Worm (Caenorhabditis elegans) whole organism, L3 larva: Measurements from ENCODE around the gene T21B10.4.

ENCODE experiments used
- R02D3.7 ChIP-seq: fragments of 150-350 bp; optimal IDR thresholded peaks from 2 replicates; lab custom pipeline; 2014; ENCODE audit warnings: missing biosample characterization, missing genetic modification characterization
- ZK546.5 ChIP-seq: sonication (generic microtip); optimal IDR thresholded peaks from 2 replicates; lab custom pipeline; 2017; ENCODE audit warnings: missing biosample characterization, missing genetic modification characterization
- aly-2 ChIP-seq: fragments of 150-350 bp; optimal IDR thresholded peaks from 2 replicates; lab custom pipeline; 2014; ENCODE audit warnings: missing biosample characterization, missing genetic modification characterization
- ama-1 ChIP-seq: fragments of 150-350 bp; optimal IDR thresholded peaks from 2 replicates; lab custom pipeline; 2018
- ceh-28 ChIP-seq: fragments of 150-350 bp; optimal IDR thresholded peaks from 2 replicates; lab custom pipeline; 2014; ENCODE audit warnings: missing biosample characterization, missing genetic modification reagents, missing genetic modification characterization
- ceh-82 ChIP-seq: fragments of 150-350 bp; optimal IDR thresholded peaks from 2 replicates; lab custom pipeline; 2014; ENCODE audit warnings: missing biosample characterization, missing genetic modification characterization
- ceh-9 ChIP-seq: sonication (generic microtip); optimal IDR thresholded peaks from 2 replicates; lab custom pipeline; 2018; ENCODE audit warnings: missing biosample characterization, missing genetic modification characterization
- daf-12 ChIP-seq: fragments of 150-350 bp; optimal IDR thresholded peaks from 2 replicates; lab custom pipeline; 2014; ENCODE audit warnings: missing biosample characterization, missing genetic modification reagents, missing genetic modification characterization
- egl-27 ChIP-seq: sonication (generic microtip); optimal IDR thresholded peaks from 4 replicates; lab custom pipeline; 2017; ENCODE audit warnings: missing biosample characterization, missing genetic modification reagents, missing genetic modification characterization
- egl-5 ChIP-seq: fragments of 150-350 bp; optimal IDR thresholded peaks from 2 replicates; lab custom pipeline; 2017; ENCODE audit warnings: missing biosample characterization, missing genetic modification reagents, missing genetic modification characterization, inconsistent platforms
- elt-1 ChIP-seq: fragments of 150-350 bp; optimal IDR thresholded peaks from 2 replicates; lab custom pipeline; 2014; ENCODE audit warnings: missing biosample characterization, missing genetic modification characterization
- elt-2 ChIP-seq: sonication (generic microtip); optimal IDR thresholded peaks from 2 replicates; lab custom pipeline; 2016; ENCODE audit warnings: missing genetic modification reagents, mild to moderate bottlenecking, missing genetic modification characterization, missing compliant biosample characterization
- eor-1 ChIP-seq, 2 experiments: fragments of 150-350 bp; optimal IDR thresholded peaks; 2 replicates each; lab custom pipeline; 2014 to 2018; ENCODE audit warnings: missing biosample characterization in 2 of 2, missing genetic modification characterization in 2 of 2
- fos-1 ChIP-seq: fragments of 150-350 bp; optimal IDR thresholded peaks from 2 replicates; lab custom pipeline; 2014; ENCODE audit warnings: missing biosample characterization, missing genetic modification characterization
- hmg-11 ChIP-seq: sonication (generic microtip); optimal IDR thresholded peaks from 2 replicates; lab custom pipeline; 2016; ENCODE audit warnings: missing genetic modification characterization, missing compliant biosample characterization
- lin-15B ChIP-seq: fragments of 150-350 bp; optimal IDR thresholded peaks from 2 replicates; lab custom pipeline; 2014; ENCODE audit warnings: missing biosample characterization, missing genetic modification characterization
- lin-39 ChIP-seq: fragments of 150-350 bp; optimal IDR thresholded peaks from 2 replicates; lab custom pipeline; 2018; ENCODE audit warnings: missing biosample characterization, missing genetic modification reagents, missing genetic modification characterization
- lsy-12 ChIP-seq: sonication (generic microtip); optimal IDR thresholded peaks from 2 replicates; lab custom pipeline; 2016; ENCODE audit warnings: mild to moderate bottlenecking, missing genetic modification characterization, missing compliant biosample characterization
- mdl-1 ChIP-seq: fragments of 150-350 bp; optimal IDR thresholded peaks from 2 replicates; lab custom pipeline; 2014; ENCODE audit warnings: missing biosample characterization, missing genetic modification characterization
- nfya-1 ChIP-seq: sonication (generic microtip); optimal IDR thresholded peaks from 2 replicates; lab custom pipeline; 2017; ENCODE audit warnings: missing genetic modification characterization, mild to moderate bottlenecking, missing compliant biosample characterization, antibody characterized with exemption, moderate library complexity; ENCODE audit not compliant: insufficient read depth
- nhr-12 ChIP-seq: fragments of 150-350 bp; optimal IDR thresholded peaks from 2 replicates; lab custom pipeline; 2014; ENCODE audit warnings: missing biosample characterization, missing genetic modification characterization
- nhr-23 ChIP-seq: fragments of 150-350 bp; optimal IDR thresholded peaks from 2 replicates; lab custom pipeline; 2014; ENCODE audit warnings: missing biosample characterization, missing genetic modification reagents, missing genetic modification characterization
- nhr-237 ChIP-seq: fragments of 150-350 bp; optimal IDR thresholded peaks from 2 replicates; lab custom pipeline; 2014; ENCODE audit warnings: missing biosample characterization, missing genetic modification characterization
- nhr-25 ChIP-seq: sonication (generic microtip); optimal IDR thresholded peaks from 2 replicates; lab custom pipeline; 2017; ENCODE audit warnings: missing biosample characterization, missing genetic modification characterization
- nhr-67 ChIP-seq: fragments of 150-350 bp; optimal IDR thresholded peaks from 2 replicates; lab custom pipeline; 2014; ENCODE audit warnings: missing biosample characterization, missing genetic modification characterization
- nhr-77 ChIP-seq: fragments of 150-350 bp; optimal IDR thresholded peaks from 2 replicates; lab custom pipeline; 2014; ENCODE audit warnings: missing biosample characterization, missing genetic modification characterization
- pqm-1 ChIP-seq: fragments of 150-350 bp; optimal IDR thresholded peaks from 2 replicates; lab custom pipeline; 2017; ENCODE audit warnings: missing biosample characterization, missing genetic modification characterization, inconsistent platforms
- tbx-2 ChIP-seq: sonication (generic microtip); optimal IDR thresholded peaks from 2 replicates; lab custom pipeline; 2016; ENCODE audit warnings: mild to moderate bottlenecking, missing genetic modification characterization, missing compliant biosample characterization
- unc-39 ChIP-seq: sonication (generic microtip); optimal IDR thresholded peaks from 4 replicates; lab custom pipeline; 2017; ENCODE audit warnings: missing biosample characterization, missing genetic modification characterization
- unc-62 ChIP-seq: fragments of 150-350 bp; sonication (generic microtip); optimal IDR thresholded peaks from 4 replicates; lab custom pipeline; 2014; ENCODE audit warnings: missing biosample characterization, missing genetic modification reagents, missing genetic modification characterization
- zag-1 ChIP-seq: fragments of 150-350 bp; optimal IDR thresholded peaks from 2 replicates; lab custom pipeline; 2014; ENCODE audit warnings: missing biosample characterization, missing genetic modification characterization
- ztf-11 ChIP-seq: fragments of 150-350 bp; optimal IDR thresholded peaks from 2 replicates; lab custom pipeline; 2014; ENCODE audit warnings: missing biosample characterization, missing genetic modification characterization
- ztf-4 ChIP-seq: fragments of 150-350 bp; optimal IDR thresholded peaks from 2 replicates; lab custom pipeline; 2014; ENCODE audit warnings: missing biosample characterization, missing genetic modification characterization

Gene T21B10.4

ce11 chrII:8953703-8954102 is 13.0 kb downstream of the T21B10.4 start:
- TF ChIP-seq nhr-25 (tag; lab: Kevin White, UChicago): peak; percentile 8
- peak; percentile 64 for TF ChIP-seq elt-1 (tag; lab: Kevin White, UChicago)
- TF ChIP-seq mdl-1 (tag; lab: Kevin White, UChicago): no peak
- no peak for TF ChIP-seq ceh-9

ce11 chrII:8956896-8957295 is 16.2 kb downstream of the T21B10.4 start:
- TF ChIP-seq fos-1 (no peak), ceh-9 (no peak), pqm-1 (no peak), nhr-12 (tag; lab: Kevin White, UChicago) (no peak), nhr-77 (tag; lab: Kevin White, UChicago) (no peak), ama-1 (lab: Kevin White, UChicago) (no peak), eor-1 (tag; optimal IDR thresholded peaks at IDR 0.05; lab: Kevin White, UChicago) (no peak), tbx-2 (no peak), nhr-67 (no peak)

- no peak for TF ChIP-seq ceh-82 (tag; lab: Kevin White, UChicago)
- peak; percentile 61 for TF ChIP-seq lin-39 (tag; lab: Kevin White, UChicago)
Measured at ce11 chrII:8959081-8959480, 18.4 kb downstream of the T21B10.4 start.

ce11 chrII:8960414-8960813 is 19.7 kb downstream of the T21B10.4 start, which contains the start of gene cal-2:
Gene cal-2, plus strand, starts transcription at chrII:8960714.
- TF ChIP-seq zag-1 (tag; lab: Kevin White, UChicago) (no peak), elt-1 (tag; lab: Kevin White, UChicago) (no peak), ZK546.5 (no peak), aly-2 (no peak), ztf-11 (tag; lab: Kevin White, UChicago) (no peak), egl-27 (tag; lab: Kevin White, UChicago) (no peak)

- TF ChIP-seq zag-1 (tag; lab: Kevin White, UChicago) (no peak), ceh-82 (tag; lab: Kevin White, UChicago) (no peak), ztf-11 (tag; lab: Kevin White, UChicago) (no peak), lin-39 (tag; lab: Kevin White, UChicago) (peak; percentile 74), lin-15B (tag; lab: Kevin White, UChicago) (no peak), fos-1 (no peak), nhr-237 (tag; lab: Kevin White, UChicago) (no peak), unc-62 (no peak)
Measured at ce11 chrII:8961450-8961849, 20.8 kb downstream of the T21B10.4 start.

ce11 chrII:8962206-8962605 is 21.5 kb downstream of the T21B10.4 start:
- TF ChIP-seq nfya-1 (peak; percentile 22), lin-39 (tag; lab: Kevin White, UChicago) (peak; percentile 42), daf-12 (no peak), egl-5 (peak; percentile 96)

- TF ChIP-seq nhr-25 (tag; lab: Kevin White, UChicago) (no peak), egl-27 (tag; lab: Kevin White, UChicago) (no peak), lin-15B (tag; lab: Kevin White, UChicago) (no peak), nhr-77 (tag; lab: Kevin White, UChicago) (no peak), pqm-1 (no peak), daf-12 (no peak), zag-1 (tag; lab: Kevin White, UChicago) (no peak), eor-1 (tag; optimal IDR thresholded peaks at IDR 0.05; lab: Kevin White, UChicago) (no peak), ztf-4 (no peak), ceh-28 (tag; lab: Kevin White, UChicago) (no peak), nhr-12 (tag; lab: Kevin White, UChicago) (no peak), aly-2 (no peak), ama-1 (lab: Kevin White, UChicago) (no peak), elt-1 (tag; lab: Kevin White, UChicago) (no peak)
Measured at ce11 chrII:8964049-8964448, 23.4 kb downstream of the T21B10.4 start, which contains the start of gene sftd-3. Gene sftd-3, minus strand, starts transcription at chrII:8964149.

ce11 chrII:8964835-8965234 is 24.1 kb downstream of the T21B10.4 start, which contains the start of the genes ndub-3 and C18E9.2:
Gene ndub-3, minus strand, starts transcription at chrII:8964890.
Gene C18E9.2, plus strand, starts transcription at chrII:8965006.
- TF ChIP-seq pqm-1 (peak; percentile 25), hmg-11 (tag; lab: Kevin White, UChicago) (peak; percentile 37), lsy-12 (tag; lab: Kevin White, UChicago) (no peak), lin-15B (tag; lab: Kevin White, UChicago) (peak; percentile 62), unc-62 (no peak), R02D3.7 (peak; percentile 85), nfya-1 (peak; percentile 64), nhr-67 (no peak), nhr-23 (tag; lab: Kevin White, UChicago) (peak; percentile 13), ceh-28 (tag; lab: Kevin White, UChicago) (peak; percentile 51), elt-2 (tag; lab: Kevin White, UChicago) (peak; percentile 5), unc-39 (tag; lab: Kevin White, UChicago) (no peak), nhr-25 (tag; lab: Kevin White, UChicago) (peak; percentile 44), fos-1 (no peak), lin-39 (tag; lab: Kevin White, UChicago) (peak; percentile 75), egl-5 (no peak), eor-1 (tag; optimal IDR thresholded peaks at IDR 0.05; lab: Kevin White, UChicago) (no peak)
- TF ChIP-seq, all 47 proteins: peak for 10
